Fruit fly (Drosophila melanogaster): ENCODE measurements around the gene CG1309.
A peak's percentile ranks its signal among the peaks of the same experiment; 100 is the strongest.

Gene CG1309

DNA sequence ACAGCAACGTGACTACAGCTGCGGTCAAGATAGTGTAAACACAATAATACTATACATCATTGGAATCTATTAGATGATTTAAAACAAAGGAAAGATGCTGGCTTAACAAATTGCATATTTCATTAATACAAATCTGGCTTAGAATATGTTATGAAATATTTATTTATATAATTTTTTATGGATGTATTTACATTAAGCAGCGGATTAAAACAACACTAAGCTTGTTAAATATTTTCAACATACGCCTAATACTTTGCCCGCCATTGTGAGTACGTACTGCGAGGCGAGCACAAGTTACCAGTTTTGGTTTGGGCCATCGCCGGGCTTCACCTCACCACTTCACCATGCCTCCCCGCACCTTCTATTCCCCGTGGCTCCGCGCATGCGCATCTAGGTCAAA is 10.7 kb downstream of the CG1309 start:
- TF ChIP-seq pan (optimal IDR thresholded peaks at IDR 0.05) (no peak), psq (optimal IDR thresholded peaks at IDR 0.05) (no peak), Dll (optimal IDR thresholded peaks at IDR 0.05) (no peak), CG8478 (optimal IDR thresholded peaks at IDR 0.05) (no peak), usp (GFP tag; optimal IDR thresholded peaks at IDR 0.05) (no peak), EcR (GFP tag; optimal IDR thresholded peaks at IDR 0.05) (no peak)

DNA sequence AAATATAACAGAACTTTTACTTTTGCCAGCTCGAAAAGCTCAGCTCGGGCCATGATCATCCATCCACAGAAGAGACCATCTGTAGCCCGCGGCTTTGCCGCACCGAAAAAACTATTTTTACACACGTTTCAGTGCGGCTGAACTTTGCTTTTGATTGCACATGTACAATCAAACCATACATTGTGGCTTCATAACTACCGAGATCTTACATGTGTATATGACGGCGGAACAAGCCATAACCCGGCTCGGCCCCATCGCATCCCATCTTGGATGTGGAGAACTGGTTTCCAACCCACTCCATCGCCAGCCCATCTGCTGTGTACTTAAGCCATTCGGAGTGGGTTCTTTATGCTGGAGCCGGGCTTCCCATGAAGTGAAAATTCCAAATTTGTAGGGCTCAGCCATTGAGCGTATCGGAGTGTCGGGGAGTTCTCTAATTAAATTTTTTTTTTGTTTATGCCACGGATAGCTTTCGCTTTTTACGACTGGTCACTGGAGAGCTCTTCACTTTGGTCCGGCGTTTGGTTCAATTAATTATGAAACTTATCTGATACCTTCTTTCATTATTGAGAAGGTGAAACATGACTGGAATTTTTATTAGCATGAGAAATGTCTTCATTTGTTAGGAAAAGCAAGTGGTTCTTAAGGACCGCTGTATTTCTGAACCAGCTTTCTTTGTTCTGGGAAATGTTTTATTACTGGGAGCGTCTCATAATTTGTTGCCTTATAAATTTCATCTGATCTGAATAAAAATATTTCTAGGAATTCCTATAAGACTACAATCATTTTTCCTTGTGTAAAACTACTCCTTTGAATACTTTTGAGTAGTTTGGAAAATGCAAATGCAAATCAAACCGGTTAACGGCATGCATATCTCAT is 12.0 kb downstream of the CG1309 start:
- TF ChIP-seq CG8478 (optimal IDR thresholded peaks at IDR 0.05), result no peak
- TF ChIP-seq Dll (optimal IDR thresholded peaks at IDR 0.05), result no peak
- TF ChIP-seq pan (optimal IDR thresholded peaks at IDR 0.05), result no peak
- TF ChIP-seq psq (optimal IDR thresholded peaks at IDR 0.05), result no peak
- TF ChIP-seq EcR (GFP tag; optimal IDR thresholded peaks at IDR 0.05), result no peak
- TF ChIP-seq usp (GFP tag; optimal IDR thresholded peaks at IDR 0.05), result no peak

DNA sequence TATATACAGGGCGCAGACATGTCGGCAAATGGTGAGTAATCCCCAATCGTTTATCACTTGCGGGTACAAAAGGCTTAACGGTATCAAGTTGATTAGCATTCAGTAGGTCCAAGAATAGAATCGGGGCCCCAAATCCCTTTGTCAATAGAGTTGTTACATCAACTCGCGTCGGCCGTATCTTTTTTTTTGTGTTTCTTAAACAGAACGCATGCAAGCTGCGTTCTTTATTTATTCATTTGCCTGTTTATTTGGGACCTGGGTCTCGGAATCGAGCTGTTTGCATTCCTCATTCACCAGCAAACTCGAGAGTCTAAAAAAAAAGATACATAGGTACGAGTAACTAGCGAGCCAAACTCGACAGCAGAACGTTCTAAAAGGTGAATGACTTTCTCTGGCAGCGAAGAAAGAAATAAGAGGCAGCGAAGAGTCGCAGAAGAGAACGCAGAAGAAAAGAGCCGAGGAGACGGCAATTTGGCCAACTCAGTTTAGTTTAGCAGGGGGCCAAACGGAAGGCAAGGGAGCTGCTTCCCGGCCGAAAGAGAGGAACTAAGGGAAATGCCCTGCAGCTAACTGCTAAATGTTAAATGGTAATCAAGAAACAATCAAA is 13.0 kb downstream of the CG1309 start:
- TF ChIP-seq psq (optimal IDR thresholded peaks at IDR 0.05) (no peak), pan (optimal IDR thresholded peaks at IDR 0.05) (no peak), Dll (optimal IDR thresholded peaks at IDR 0.05) (no peak), EcR (GFP tag; optimal IDR thresholded peaks at IDR 0.05) (peak; percentile 13 to 89), CG8478 (optimal IDR thresholded peaks at IDR 0.05) (no peak), usp (GFP tag; optimal IDR thresholded peaks at IDR 0.05) (no peak)

DNA sequence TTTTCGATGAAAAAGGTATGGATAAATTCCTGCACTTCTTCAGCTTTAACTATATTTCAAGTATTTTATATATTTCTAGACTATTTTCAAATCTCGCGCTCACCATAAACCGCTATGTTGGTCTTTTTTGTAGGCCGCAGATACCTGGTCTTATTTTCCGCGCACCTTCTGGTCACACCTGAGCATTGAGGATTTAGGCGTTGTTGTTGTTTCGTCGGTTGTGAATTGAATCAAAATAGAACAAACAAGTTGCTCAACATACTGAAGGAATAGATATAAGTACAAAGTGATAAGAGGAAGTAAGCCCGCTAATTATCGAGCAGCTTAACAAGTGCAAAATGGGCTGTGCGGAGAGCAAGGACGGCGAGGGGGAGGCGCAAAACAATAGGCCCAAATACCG is 18.6 kb downstream of the CG1309 start, which contains the start of gene Ctl1:
Gene Ctl1 (plus strand): TSS at position 167 of the 400 bp plus-strand sequence.
- TF ChIP-seq CG8478 (optimal IDR thresholded peaks at IDR 0.05) (no peak), Dll (optimal IDR thresholded peaks at IDR 0.05) (no peak)

DNA sequence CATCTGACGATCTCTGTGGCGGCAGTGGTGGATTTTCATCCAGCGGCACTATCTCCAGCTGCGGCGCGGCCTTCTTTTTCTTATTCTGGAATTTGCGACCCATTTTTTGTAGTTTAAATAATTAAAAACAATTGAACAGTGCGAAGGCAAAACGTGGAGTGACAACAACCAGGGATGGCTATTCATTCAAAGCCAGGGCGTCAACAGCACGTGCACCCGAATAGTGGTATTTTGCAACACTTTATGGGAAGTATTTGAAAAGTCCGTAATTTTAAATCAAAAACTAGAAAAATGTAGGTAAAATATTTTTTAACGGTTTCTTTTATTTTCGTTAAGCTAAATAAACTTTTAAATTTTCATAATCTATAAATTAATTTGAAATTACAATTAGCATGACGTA is 23.4 kb downstream of the CG1309 start, which contains the start of gene CG11583:
Gene CG11583 (minus strand): TSS at position 191 of the 400 bp plus-strand sequence.
- no peak for TF ChIP-seq Dll (optimal IDR thresholded peaks at IDR 0.05)

DNA sequence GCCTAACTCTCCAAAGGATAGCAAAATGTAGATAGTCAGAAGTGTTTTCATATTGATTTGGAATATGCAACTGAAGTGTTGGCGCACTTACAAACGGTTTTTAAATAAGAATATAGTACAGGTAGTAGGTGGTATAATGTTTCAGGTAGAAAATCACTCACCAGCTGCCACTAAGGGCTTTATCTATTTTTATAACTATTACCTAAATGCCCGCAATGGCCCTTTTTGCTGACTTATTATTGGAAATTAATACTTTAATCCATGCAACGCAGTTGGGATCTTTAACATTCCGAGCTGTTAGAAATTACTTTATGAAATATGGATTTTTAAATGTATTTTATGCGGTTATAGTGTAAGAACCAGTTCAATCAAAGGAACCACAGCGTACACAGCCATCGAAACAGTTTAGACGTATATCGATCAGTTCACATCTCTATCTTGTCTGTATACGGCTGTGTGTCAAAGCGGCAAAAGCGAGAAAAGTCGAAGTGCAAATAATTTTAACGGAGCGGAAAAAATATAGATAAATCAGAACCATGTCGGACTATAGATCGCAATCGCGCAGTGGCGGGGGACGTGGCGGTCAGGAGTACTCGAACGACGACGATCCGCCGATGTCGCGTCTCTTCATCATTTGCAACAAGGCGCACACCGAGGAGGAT is 24.3 kb downstream of the CG1309 start, which contains the start of the genes srw and CG1316:
Gene srw (minus strand): TSS at position 51 of the 662 bp plus-strand sequence.
Gene CG1316 (plus strand): TSS at position 424 of the 662 bp plus-strand sequence.
- TF ChIP-seq CG8478 (optimal IDR thresholded peaks at IDR 0.05) (no peak), usp (GFP tag; optimal IDR thresholded peaks at IDR 0.05) (no peak), EcR (GFP tag; optimal IDR thresholded peaks at IDR 0.05) (no peak)

DNA sequence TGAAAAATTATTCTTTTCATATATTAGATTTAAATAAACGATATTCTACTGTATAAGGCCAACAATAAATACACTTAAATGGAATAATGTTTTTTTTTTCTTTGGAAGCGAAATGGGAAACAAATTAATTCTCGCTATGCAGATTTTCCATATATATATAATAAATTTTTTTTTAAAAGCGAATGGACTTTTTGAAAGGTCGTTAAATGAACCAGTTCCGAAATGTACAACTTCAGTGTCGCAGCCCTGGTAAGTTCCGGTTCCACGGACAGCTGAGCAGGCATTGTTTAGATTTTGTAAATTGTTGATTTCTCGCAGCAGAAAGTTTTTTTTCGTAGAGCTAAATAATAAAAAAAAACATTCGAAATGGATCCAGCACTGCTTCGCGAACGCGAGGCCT is 27.6 kb downstream of the CG1309 start, which contains the start of gene TfIIEbeta:
Gene TfIIEbeta (plus strand): TSS at position 255 of the 400 bp plus-strand sequence.
- TF ChIP-seq psq (optimal IDR thresholded peaks at IDR 0.05), result no peak
- TF ChIP-seq Dll (optimal IDR thresholded peaks at IDR 0.05), result no peak
- TF ChIP-seq CG8478 (optimal IDR thresholded peaks at IDR 0.05), result no peak
- TF ChIP-seq pan (optimal IDR thresholded peaks at IDR 0.05), result no peak
- no peak for TF ChIP-seq usp (GFP tag; optimal IDR thresholded peaks at IDR 0.05)
- TF ChIP-seq EcR (GFP tag; optimal IDR thresholded peaks at IDR 0.05), result no peak

DNA sequence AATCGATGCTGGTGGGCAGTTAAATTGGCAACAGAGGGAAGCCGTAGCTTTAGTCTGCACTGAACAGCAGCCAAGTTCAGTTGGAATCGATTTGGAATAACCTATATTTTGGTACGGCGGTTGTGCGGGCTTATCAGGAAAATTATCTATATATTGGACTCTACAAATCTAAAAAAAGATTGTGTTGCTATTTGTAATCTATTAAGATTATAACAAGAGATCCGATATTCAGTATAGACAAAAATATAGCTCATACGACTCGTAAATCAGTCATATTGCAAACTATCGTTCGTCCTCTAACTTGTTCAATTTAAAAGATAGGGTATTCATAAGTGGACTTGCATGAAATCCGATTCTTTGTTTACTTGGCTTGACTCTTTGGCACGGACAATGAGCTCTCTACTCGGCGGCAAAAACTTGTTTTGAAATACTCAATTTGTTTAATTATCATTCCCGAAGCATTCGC is 29.4 kb downstream of the CG1309 start, which contains the start of gene Hexo1:
Gene Hexo1 (plus strand): TSS at position 51 of the 466 bp plus-strand sequence.
- no peak for TF ChIP-seq EcR (GFP tag; optimal IDR thresholded peaks at IDR 0.05)
- no peak for TF ChIP-seq Dll (optimal IDR thresholded peaks at IDR 0.05)
- no peak for TF ChIP-seq usp (GFP tag; optimal IDR thresholded peaks at IDR 0.05)
- no peak for TF ChIP-seq psq (optimal IDR thresholded peaks at IDR 0.05)
- no peak for TF ChIP-seq CG8478 (optimal IDR thresholded peaks at IDR 0.05)
- no peak for TF ChIP-seq pan (optimal IDR thresholded peaks at IDR 0.05)

DNA sequence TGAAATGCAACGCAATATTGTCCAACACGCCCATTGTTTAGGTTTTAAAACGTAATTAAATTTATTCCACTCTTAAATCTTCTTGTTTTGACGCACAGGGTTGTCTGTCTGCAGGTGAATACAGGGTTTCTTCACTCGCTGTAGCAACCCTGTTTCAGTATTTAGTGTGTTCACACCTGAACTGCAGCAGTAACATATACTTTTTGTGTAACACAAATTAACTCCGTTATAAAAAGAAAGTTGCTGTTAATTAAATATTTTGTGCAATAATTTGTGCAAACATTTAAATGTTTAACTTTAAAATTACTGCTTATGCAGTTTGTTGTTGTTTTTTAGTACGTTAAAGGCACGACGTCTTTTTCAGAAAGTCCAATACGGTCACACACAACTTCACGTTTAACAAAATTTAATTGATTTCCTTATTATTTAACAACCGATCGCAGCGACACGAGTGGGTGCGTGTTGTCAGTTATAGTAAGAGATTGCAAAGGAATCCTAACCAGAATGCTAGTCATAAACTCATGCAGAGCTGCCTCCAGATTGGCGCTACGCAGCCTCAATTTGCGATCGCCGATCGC is 33.0 kb downstream of the CG1309 start, which contains the start of the genes CG15012 and Fdx2:
Gene CG15012 (minus strand): TSS at position 127 of the 578 bp plus-strand sequence.
Gene Fdx2 (plus strand): TSS at position 363 of the 578 bp plus-strand sequence.
- no peak for TF ChIP-seq pan (optimal IDR thresholded peaks at IDR 0.05)
- no peak for TF ChIP-seq Dll (optimal IDR thresholded peaks at IDR 0.05)
- TF ChIP-seq EcR (GFP tag; optimal IDR thresholded peaks at IDR 0.05), result no peak
- TF ChIP-seq usp (GFP tag; optimal IDR thresholded peaks at IDR 0.05), result no peak
- TF ChIP-seq psq (optimal IDR thresholded peaks at IDR 0.05), result no peak

DNA sequence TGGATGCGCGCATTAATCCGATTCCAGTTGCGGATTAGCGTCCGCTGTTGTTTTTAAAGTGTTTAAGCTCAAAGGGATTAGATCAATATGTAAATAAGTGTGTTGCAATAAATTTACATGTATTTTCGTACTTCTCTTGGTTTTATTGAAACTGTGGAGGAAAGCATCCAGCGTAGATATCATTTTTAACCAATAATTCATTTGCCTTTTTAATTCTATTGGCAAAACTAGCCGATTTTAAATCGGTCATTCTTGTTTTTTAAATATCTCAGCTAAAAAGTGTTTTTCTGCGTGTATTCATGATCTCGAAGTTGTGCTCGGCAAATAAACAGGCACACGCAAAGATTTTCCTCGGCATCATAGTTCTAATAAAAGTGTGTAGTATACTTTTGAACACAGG is 34.1 kb downstream of the CG1309 start:
- no peak for TF ChIP-seq psq (optimal IDR thresholded peaks at IDR 0.05)
- no peak for TF ChIP-seq Dll (optimal IDR thresholded peaks at IDR 0.05)
- no peak for TF ChIP-seq pan (optimal IDR thresholded peaks at IDR 0.05)
- no peak for TF ChIP-seq EcR (GFP tag; optimal IDR thresholded peaks at IDR 0.05)
- no peak for TF ChIP-seq usp (GFP tag; optimal IDR thresholded peaks at IDR 0.05)
- TF ChIP-seq CG8478 (optimal IDR thresholded peaks at IDR 0.05), result no peak

DNA sequence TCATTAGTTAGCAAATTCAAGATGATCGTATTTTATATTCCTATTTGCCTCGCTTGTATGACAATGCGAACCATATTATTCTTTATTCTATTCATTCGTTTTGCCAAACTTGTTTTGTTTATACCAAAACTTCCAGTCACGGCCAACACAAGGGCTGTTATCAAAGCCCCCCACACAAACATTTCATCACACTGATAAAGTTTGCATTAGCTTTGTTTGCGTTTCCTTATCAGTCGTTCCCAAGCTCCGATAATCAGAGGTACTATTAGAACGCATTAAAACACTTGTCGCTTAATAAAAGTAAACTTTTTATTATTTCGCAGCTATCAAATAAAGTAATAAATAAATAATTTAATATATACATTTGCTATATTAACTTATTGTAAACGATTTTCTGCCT is 34.5 kb downstream of the CG1309 start:
- TF ChIP-seq pan (optimal IDR thresholded peaks at IDR 0.05) (no peak), EcR (GFP tag; optimal IDR thresholded peaks at IDR 0.05) (no peak), Dll (optimal IDR thresholded peaks at IDR 0.05) (no peak), usp (GFP tag; optimal IDR thresholded peaks at IDR 0.05) (no peak), CG8478 (optimal IDR thresholded peaks at IDR 0.05) (no peak), psq (optimal IDR thresholded peaks at IDR 0.05) (no peak)

Measured in whole organism.